Fruit fly (Drosophila melanogaster) whole organism, prepupa: Measurements from ENCODE around the gene Or85a.

Experiments used
- Gug ChIP-seq: fragments of 200-800 bp; sonication (Bioruptor generic); IDR thresholded peaks from 2 replicates; pipeline ENCODE4 v1.3.6; 2022; ENCODE audit warnings: missing biosample characterization, missing genetic modification characterization
- cyc ChIP-seq: fragments of 200-800 bp; sonication (Bioruptor generic); optimal IDR thresholded peaks from 3 replicates; lab custom pipeline; 2016; ENCODE audit warnings: missing biosample characterization, missing genetic modification characterization

- TF ChIP-seq cyc (no peak), Gug (GFP tag; lab: Robert Waterston, UW) (no peak)
Measured at dm6 chr3R:8306188-8306926, 15.2 kb upstream of the Or85a start.
